Fruit fly (Drosophila melanogaster) whole organism, embryonic: ENCODE results near the gene CG14100.

ENCODE experiments used
- CG11247 ChIP-seq: fragments of 200-800 bp; sonication (Bioruptor generic); IDR thresholded peaks from 2 replicates; pipeline ENCODE4 v1.3.6; 2022; ENCODE audit warnings: missing biosample characterization, missing genetic modification characterization
- CG11456 ChIP-seq: fragments of 200-800 bp; sonication (Bioruptor generic); IDR thresholded peaks from 3 replicates; pipeline ENCODE4 v1.3.6; 2022; ENCODE audit warnings: missing biosample characterization, missing genetic modification characterization
- CG12071 ChIP-seq: fragments of 200-800 bp; sonication (Bioruptor generic); optimal IDR thresholded peaks from 3 replicates; lab custom pipeline; 2018; ENCODE audit warnings: missing biosample characterization, mild to moderate bottlenecking, missing genetic modification characterization
- CG12219 ChIP-seq: fragments of 200-800 bp; sonication (Bioruptor generic); optimal IDR thresholded peaks from 3 replicates; lab custom pipeline; 2018; ENCODE audit warnings: missing biosample characterization, mild to moderate bottlenecking, missing genetic modification characterization
- CG13624 ChIP-seq: fragments of 200-800 bp; sonication (Bioruptor generic); optimal IDR thresholded peaks from 2 replicates; lab custom pipeline; 2016; ENCODE audit warnings: missing biosample characterization, missing genetic modification characterization
- CG15011 ChIP-seq: fragments of 200-800 bp; sonication (Bioruptor generic); optimal IDR thresholded peaks from 3 replicates; lab custom pipeline; 2018; ENCODE audit warnings: missing biosample characterization, mild to moderate bottlenecking, missing genetic modification characterization
- CG15514 ChIP-seq: fragments of 200-800 bp; sonication (Bioruptor generic); optimal IDR thresholded peaks from 3 replicates; lab custom pipeline; 2017; ENCODE audit warnings: missing biosample characterization, missing genetic modification characterization, mild to moderate bottlenecking, moderate library complexity, missing genetic modification reagents
- CG17186 ChIP-seq: fragments of 200-800 bp; sonication (Bioruptor generic); optimal IDR thresholded peaks from 3 replicates; lab custom pipeline; 2017; ENCODE audit warnings: missing biosample characterization, missing genetic modification reagents, missing genetic modification characterization
- CG17328 ChIP-seq: fragments of 200-800 bp; sonication (Bioruptor generic); IDR thresholded peaks from 2 replicates; pipeline ENCODE4 v1.3.6; 2022; ENCODE audit warnings: missing biosample characterization, missing genetic modification characterization
- CG2678 ChIP-seq: fragments of 200-800 bp; sonication (Bioruptor generic); optimal IDR thresholded peaks from 3 replicates; lab custom pipeline; 2019; ENCODE audit warnings: missing biosample characterization, mild to moderate bottlenecking, missing genetic modification characterization, moderate library complexity
- CG31441 ChIP-seq: fragments of 200-800 bp; sonication (Bioruptor generic); IDR thresholded peaks from 2 replicates; pipeline ENCODE4 v1.3.6; 2022; ENCODE audit warnings: missing biosample characterization, missing genetic modification characterization
- CG42726 ChIP-seq: fragments of 200-800 bp; sonication (Bioruptor generic); IDR thresholded peaks from 2 replicates; pipeline ENCODE4 v1.3.6; 2022; ENCODE audit warnings: missing biosample characterization, missing genetic modification characterization; ENCODE audit not compliant: partially characterized antibody
- CG43689 ChIP-seq: fragments of 200-800 bp; sonication (Bioruptor generic); IDR thresholded peaks from 2 replicates; pipeline ENCODE4 v1.3.6; 2022; ENCODE audit warnings: missing biosample characterization, missing genetic modification characterization
- CG4424 ChIP-seq: fragments of 200-800 bp; sonication (Bioruptor generic); optimal IDR thresholded peaks from 3 replicates; lab custom pipeline; 2016; ENCODE audit warnings: missing biosample characterization, missing genetic modification characterization
- CG6683 ChIP-seq: fragments of 200-800 bp; sonication (Bioruptor generic); optimal IDR thresholded peaks from 2 replicates; lab custom pipeline; 2017; ENCODE audit warnings: missing biosample characterization, mild to moderate bottlenecking, missing genetic modification characterization, missing genetic modification reagents
- CG7271 ChIP-seq: fragments of 200-800 bp; sonication (Bioruptor generic); optimal IDR thresholded peaks from 2 replicates; lab custom pipeline; 2018; ENCODE audit warnings: missing biosample characterization, mild to moderate bottlenecking, missing genetic modification characterization, moderate library complexity
- CG7556 ChIP-seq: fragments of 200-800 bp; sonication (Bioruptor generic); optimal IDR thresholded peaks from 2 replicates; lab custom pipeline; 2017; ENCODE audit warnings: missing biosample characterization, mild to moderate bottlenecking, missing genetic modification characterization
- CG8281 ChIP-seq: fragments of 200-800 bp; sonication (Bioruptor generic); optimal IDR thresholded peaks from 2 replicates; lab custom pipeline; 2018; ENCODE audit warnings: missing biosample characterization, mild to moderate bottlenecking, missing genetic modification characterization, moderate library complexity
- CkIIα-i1 ChIP-seq: fragments of 200-800 bp; sonication (Bioruptor generic); IDR thresholded peaks from 2 replicates; pipeline ENCODE4 v1.3.6; 2022; ENCODE audit warnings: missing biosample characterization, missing genetic modification characterization
- Deaf1 ChIP-seq: fragments of 200-800 bp; optimal IDR thresholded peaks from 3 replicates; lab custom pipeline; 2019; ENCODE audit warnings: missing biosample characterization, mild to moderate bottlenecking, missing genetic modification characterization, moderate library complexity
- Drgx ChIP-seq: fragments of 200-800 bp; sonication (Bioruptor generic); IDR thresholded peaks from 2 replicates; pipeline ENCODE4 v1.3.6; 2022; ENCODE audit warnings: missing biosample characterization, missing genetic modification characterization
- Fer3 ChIP-seq: fragments of 200-800 bp; sonication (Bioruptor generic); optimal IDR thresholded peaks from 2 replicates; lab custom pipeline; 2018; ENCODE audit warnings: missing biosample characterization, mild to moderate bottlenecking, missing genetic modification characterization, moderate library complexity
- Gsc ChIP-seq: fragments of 200-800 bp; sonication (Bioruptor generic); IDR thresholded peaks from 2 replicates; pipeline ENCODE4 v1.3.6; 2022; ENCODE audit warnings: missing biosample characterization, missing genetic modification characterization
- Gug ChIP-seq: fragments of 200-800 bp; sonication (Bioruptor generic); IDR thresholded peaks from 4 replicates; pipeline ENCODE4 v1.3.6; 2022; ENCODE audit warnings: missing biosample characterization, missing genetic modification characterization
- HmgZ ChIP-seq: fragments of 200-800 bp; sonication (Bioruptor generic); optimal IDR thresholded peaks from 2 replicates; lab custom pipeline; 2018; ENCODE audit warnings: missing biosample characterization, mild to moderate bottlenecking, missing genetic modification characterization
- Hr39 ChIP-seq: fragments of >200 bp; optimal IDR thresholded peaks from 2 replicates; lab custom pipeline; 2017
- NC2β ChIP-seq: fragments of 200-800 bp; sonication (Bioruptor generic); optimal IDR thresholded peaks from 2 replicates; lab custom pipeline; 2016; ENCODE audit warnings: missing biosample characterization, missing genetic modification characterization
- NK7.1 ChIP-seq: fragments of 200-800 bp; sonication (Bioruptor generic); optimal IDR thresholded peaks from 3 replicates; lab custom pipeline; 2016; ENCODE audit warnings: missing biosample characterization, missing genetic modification characterization
- Oli ChIP-seq: fragments of 200-800 bp; sonication (Bioruptor generic); optimal IDR thresholded peaks from 2 replicates; lab custom pipeline; 2018; ENCODE audit warnings: missing biosample characterization, mild to moderate bottlenecking, missing genetic modification characterization, moderate library complexity
- Sry-δ ChIP-seq: fragments of 200-800 bp; sonication (Bioruptor generic); optimal IDR thresholded peaks from 2 replicates; lab custom pipeline; 2016; ENCODE audit warnings: missing biosample characterization, missing genetic modification characterization
- Ssrp ChIP-seq: fragments of 200-800 bp; sonication (Bioruptor generic); optimal IDR thresholded peaks from 2 replicates; lab custom pipeline; 2018; ENCODE audit warnings: missing biosample characterization, mild to moderate bottlenecking, missing genetic modification characterization, moderate library complexity
- Stat92E ChIP-seq, 3 experiments: fragments of >200 bp in 2 of 3; fragments of 200-800 bp in 1 of 3; sonication (Bioruptor generic) in 1 of 3; optimal IDR thresholded peaks; 2 replicates each; lab custom pipeline; 2017 to 2019; ENCODE audit warnings: missing biosample characterization in 3 of 3, missing genetic modification characterization in 3 of 3, mild to moderate bottlenecking in 1 of 3, moderate library complexity in 1 of 3
- Xbp1 ChIP-seq: fragments of 200-800 bp; sonication (Bioruptor generic); optimal IDR thresholded peaks from 3 replicates; lab custom pipeline; 2016; ENCODE audit warnings: missing biosample characterization, mild to moderate bottlenecking, missing genetic modification characterization
- cg ChIP-seq: fragments of 200-800 bp; sonication (Bioruptor generic); optimal IDR thresholded peaks from 3 replicates; lab custom pipeline; 2019; ENCODE audit warnings: missing biosample characterization, mild to moderate bottlenecking, missing genetic modification characterization, moderate library complexity
- da ChIP-seq: fragments of 200-800 bp; sonication (Bioruptor generic); optimal IDR thresholded peaks from 2 replicates; lab custom pipeline; 2016; ENCODE audit warnings: missing biosample characterization, missing genetic modification characterization
- dati ChIP-seq: fragments of 200-800 bp; sonication (Bioruptor generic); IDR thresholded peaks from 2 replicates; pipeline ENCODE4 v1.3.6; 2022; ENCODE audit warnings: missing biosample characterization, missing genetic modification characterization
- dpn ChIP-seq, 2 experiments: fragments of 200-800 bp; sonication (Bioruptor generic); optimal IDR thresholded peaks; 3 replicates each; lab custom pipeline; 2016; ENCODE audit warnings: missing biosample characterization in 2 of 2, missing genetic modification characterization in 2 of 2
- gcm ChIP-seq: fragments of 200-800 bp; sonication (Bioruptor generic); optimal IDR thresholded peaks from 2 replicates; lab custom pipeline; 2019; ENCODE audit warnings: missing biosample characterization, mild to moderate bottlenecking, missing genetic modification characterization, moderate library complexity
- gsb-n ChIP-seq: fragments of 200-800 bp; sonication (Bioruptor generic); optimal IDR thresholded peaks from 3 replicates; lab custom pipeline; 2018; ENCODE audit warnings: missing biosample characterization, mild to moderate bottlenecking, missing genetic modification characterization
- h ChIP-seq: fragments of >200 bp; optimal IDR thresholded peaks from 2 replicates; lab custom pipeline; 2017
- jigr1 ChIP-seq: fragments of 200-800 bp; sonication (Bioruptor generic); IDR thresholded peaks from 3 replicates; pipeline ENCODE4 v1.3.6; 2022; ENCODE audit warnings: missing biosample characterization, missing genetic modification characterization
- kni ChIP-seq: fragments of 200-800 bp; sonication (Bioruptor generic); optimal IDR thresholded peaks from 3 replicates; lab custom pipeline; 2017; ENCODE audit warnings: mild to moderate bottlenecking, missing biosample characterization, missing genetic modification reagents, missing genetic modification characterization
- lab ChIP-seq: fragments of 200-800 bp; sonication (Bioruptor generic); optimal IDR thresholded peaks from 3 replicates; lab custom pipeline; 2017; ENCODE audit warnings: missing biosample characterization, missing genetic modification characterization, mild to moderate bottlenecking, moderate library complexity, missing genetic modification reagents
- mirr ChIP-seq: fragments of 200-800 bp; sonication (Bioruptor generic); optimal IDR thresholded peaks from 3 replicates; lab custom pipeline; 2018; ENCODE audit warnings: missing biosample characterization, mild to moderate bottlenecking, missing genetic modification characterization
- mld ChIP-seq: fragments of 200-800 bp; sonication (Bioruptor generic); IDR thresholded peaks from 3 replicates; pipeline ENCODE4 v1.3.6; 2022; ENCODE audit warnings: missing biosample characterization, missing genetic modification characterization; ENCODE audit not compliant: partially characterized antibody
- ranshi ChIP-seq: fragments of 200-800 bp; sonication (Bioruptor generic); IDR thresholded peaks from 2 replicates; pipeline ENCODE4 v1.3.6; 2022; ENCODE audit warnings: missing biosample characterization, missing genetic modification characterization
- repo ChIP-seq: fragments of 200-800 bp; sonication (Bioruptor generic); optimal IDR thresholded peaks from 2 replicates; lab custom pipeline; 2016; ENCODE audit warnings: missing biosample characterization, missing genetic modification characterization
- sens ChIP-seq: fragments of 200-800 bp; sonication (Bioruptor generic); peaks from one replicate; lab custom pipeline; 2016; ENCODE audit warnings: missing biosample characterization, missing genetic modification characterization
- ssp ChIP-seq: fragments of 200-800 bp; sonication (Bioruptor generic); IDR thresholded peaks from 2 replicates; pipeline ENCODE4 v1.3.6; 2022; ENCODE audit warnings: missing biosample characterization, missing genetic modification characterization

Gene CG14100

DNA sequence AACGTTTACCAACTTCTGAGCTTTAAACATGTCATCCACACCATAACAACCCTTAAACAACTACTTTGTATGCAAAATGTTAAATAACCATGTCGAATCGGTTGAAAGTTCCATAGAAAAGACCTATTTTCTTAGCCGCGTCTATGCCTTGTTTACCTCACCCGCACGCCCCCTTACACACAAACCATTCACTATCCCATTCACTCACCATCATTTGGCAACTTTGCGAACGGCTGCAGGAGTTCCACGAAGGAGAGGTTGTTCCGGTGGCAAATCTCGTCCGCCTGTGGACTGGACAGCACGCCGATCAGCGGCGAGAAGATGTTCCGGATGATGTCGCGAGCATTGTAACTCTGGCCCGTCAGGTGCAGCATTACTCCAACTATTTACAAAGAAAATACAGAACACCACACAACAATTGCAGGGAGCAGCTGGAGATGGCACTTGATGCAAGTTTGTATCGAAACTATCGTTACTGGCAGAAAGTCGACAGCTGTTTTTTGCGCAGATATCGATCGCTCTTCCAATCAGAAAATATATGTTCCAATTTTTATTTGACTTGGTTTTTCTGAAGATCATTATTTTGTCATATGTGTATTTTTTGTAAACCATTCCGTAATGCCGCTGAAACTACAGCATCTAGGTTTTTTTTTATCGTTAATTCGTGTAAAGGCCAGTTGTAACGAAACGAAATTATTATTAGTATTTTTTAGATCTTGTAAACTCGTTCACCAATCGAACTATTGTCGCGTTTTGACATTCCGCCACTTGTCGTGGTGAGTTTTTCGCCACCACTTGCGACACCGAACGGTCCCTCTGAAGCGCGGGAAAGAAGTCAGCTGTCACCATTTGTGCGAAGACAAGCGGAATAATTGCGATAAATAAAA lies 28.0 kb upstream of the CG14100 start, which contains the start of gene asf1 (continued):
- TF ChIP-seq CG7271 (tag; lab: Kevin White, UChicago) (no peak), CG8281 (tag; lab: Kevin White, UChicago) (no peak), dpn (GFP tag; optimal IDR thresholded peaks at IDR 0.05; lab: Kevin White, UChicago) (no peak), CG13624 (GFP tag; lab: Kevin White, UChicago) (peak; percentile 15), CG15011 (GFP tag; lab: Kevin White, UChicago) (no peak), NK7.1 (GFP tag; lab: Kevin White, UChicago) (no peak), lab (no peak), CG4424 (GFP tag; lab: Kevin White, UChicago) (no peak), Drgx (GFP tag; lab: Robert Waterston, UW) (peak; percentile 51), mirr (GFP tag; lab: Kevin White, UChicago) (no peak), CG42726 (GFP tag; lab: Robert Waterston, UW) (peak; percentile 43; the same call in 1 of the 2 replicates), kni (GFP tag; lab: Kevin White, UChicago) (peak; percentile 57), ssp (GFP tag; lab: Robert Waterston, UW) (no peak), Sry-δ (GFP tag; lab: Kevin White, UChicago) (peak; percentile 94), jigr1 (GFP tag; lab: Robert Waterston, UW) (no peak), HmgZ (tag; lab: Kevin White, UChicago) (no peak), repo (GFP tag; lab: Kevin White, UChicago) (no peak), CG6683 (GFP tag; lab: Kevin White, UChicago) (no peak), gcm (GFP tag; lab: Kevin White, UChicago) (no peak), Hr39 (no peak), NC2β (peak; percentile 23), h (lab: Kevin White, UChicago) (no peak), mld (GFP tag; lab: Robert Waterston, UW) (no peak; the same call in 2 of the 3 replicates), CG12219 (GFP tag; lab: Kevin White, UChicago) (no peak), ranshi (0 out of 2 replicates have a peak, but pooled peaks have one; percentile 7), Xbp1 (peak; percentile 7), Ssrp (tag; lab: Kevin White, UChicago) (no peak), CG17186 (GFP tag; lab: Kevin White, UChicago) (peak; percentile 40), Deaf1 (no peak), dati (GFP tag; lab: Robert Waterston, UW) (no peak), CG12071 (GFP tag; lab: Kevin White, UChicago) (no peak), Oli (no peak), CG2678 (tag; lab: Kevin White, UChicago) (no peak), Gsc (GFP tag; lab: Robert Waterston, UW) (no peak), Fer3 (tag; lab: Kevin White, UChicago) (no peak), Stat92E (GFP tag; optimal IDR thresholded peaks at IDR 0.05; lab: Kevin White, UChicago) (peak in 1 of 3 experiments; percentile 20), CG17328 (no peak), CG15514 (GFP tag; lab: Kevin White, UChicago) (peak; percentile 80), cg (GFP tag; lab: Kevin White, UChicago) (no peak), CG43689 (GFP tag; lab: Robert Waterston, UW) (no peak), da (GFP tag; lab: Kevin White, UChicago) (no peak), CG31441 (GFP tag; lab: Robert Waterston, UW) (no peak), CkIIα-i1 (GFP tag; lab: Robert Waterston, UW) (no peak), CG11247 (no peak), sens (GFP tag; lab: Kevin White, UChicago) (peak; percentile 77), CG11456 (GFP tag; lab: Robert Waterston, UW) (0 out of 3 replicates have a peak, but pooled peaks have one; percentile 30), Gug (no peak), CG7556 (peak; percentile 15), gsb-n (tag; lab: Kevin White, UChicago) (no peak)
